Worm (Caenorhabditis elegans) whole organism, young adult: ENCODE measurements around the gene K02E2.7.

ENCODE experiments used
- F57A8.1 ChIP-seq: fragments of 200-800 bp; sonication (Bioruptor generic); optimal IDR thresholded peaks from 2 replicates; lab custom pipeline; 2018; ENCODE audit warnings: mild to moderate bottlenecking, missing genetic modification characterization, moderate library complexity, missing compliant biosample characterization
- Y53F4B.3 ChIP-seq: fragments of 200-800 bp; sonication (Bioruptor generic); IDR thresholded peaks from 2 replicates; pipeline ENCODE4 v1.3.6; 2022; ENCODE audit warnings: missing genetic modification reagents, missing genetic modification characterization, missing compliant biosample characterization
- Y67H2A.10 ChIP-seq: fragments of 200-800 bp; sonication (Bioruptor generic); conservative IDR thresholded peaks from 2 replicates; pipeline ENCODE4 v1.3.6; 2022; ENCODE audit warnings: missing genetic modification reagents, missing genetic modification characterization, missing compliant biosample characterization
- ama-1 ChIP-seq, 3 experiments: fragments of 150-350 bp in 1 of 3; sonication (generic microtip) in 2 of 3; optimal IDR thresholded peaks; 2 replicates each; lab custom pipeline; 2014 to 2018; ENCODE audit warnings: missing biosample characterization in 2 of 3, missing genetic modification characterization in 2 of 3, missing genetic modification reagents in 2 of 3
- ceh-27 ChIP-seq: fragments of 200-800 bp; sonication (Bioruptor generic); optimal IDR thresholded peaks from 2 replicates; lab custom pipeline; 2018; ENCODE audit warnings: mild to moderate bottlenecking, missing genetic modification characterization, moderate library complexity, missing compliant biosample characterization
- egrh-3 ChIP-seq: fragments of 200-800 bp; sonication (Bioruptor generic); IDR thresholded peaks from 2 replicates; pipeline ENCODE4 v1.3.6; 2022; ENCODE audit warnings: missing genetic modification reagents, missing genetic modification characterization, missing compliant biosample characterization
- hlh-26 ChIP-seq: fragments of 200-800 bp; sonication (Bioruptor generic); conservative IDR thresholded peaks from 2 replicates; pipeline ENCODE4 v1.3.6; 2022; ENCODE audit warnings: missing genetic modification reagents, missing genetic modification characterization, missing compliant biosample characterization
- hmg-20 ChIP-seq: fragments of 200-800 bp; sonication (Bioruptor generic); IDR thresholded peaks from 2 replicates; pipeline ENCODE4 v1.3.6; 2022; ENCODE audit warnings: missing genetic modification reagents, missing genetic modification characterization, missing compliant biosample characterization
- hrde-1 ChIP-seq: sonication (generic microtip); optimal IDR thresholded peaks from 2 replicates; lab custom pipeline; 2016; ENCODE audit warnings: missing genetic modification characterization, mild to moderate bottlenecking, missing compliant biosample characterization, moderate library complexity, missing genotype, missing genetic modification reagents, borderline replicate concordance
- lsy-27 ChIP-seq: sonication (generic microtip); optimal IDR thresholded peaks from 2 replicates; lab custom pipeline; 2017; ENCODE audit warnings: missing genetic modification characterization, mild to moderate bottlenecking, missing compliant biosample characterization, antibody characterized with exemption, missing genotype, borderline replicate concordance; ENCODE audit not compliant: insufficient read depth
- nfya-2 ChIP-seq: fragments of 200-800 bp; sonication (Bioruptor generic); IDR thresholded peaks from 2 replicates; pipeline ENCODE4 v1.3.6; 2022; ENCODE audit warnings: missing genetic modification reagents, missing genetic modification characterization, missing compliant biosample characterization
- pha-4 ChIP-seq: fragments of 150-350 bp; sonication (generic microtip); optimal IDR thresholded peaks from 2 replicates; lab custom pipeline; 2014; ENCODE audit warnings: missing biosample characterization, missing genetic modification reagents, missing genetic modification characterization
- somi-1 ChIP-seq: fragments of 200-800 bp; sonication (Bioruptor generic); optimal IDR thresholded peaks from 2 replicates; lab custom pipeline; 2018; ENCODE audit warnings: mild to moderate bottlenecking, missing genetic modification characterization, missing compliant biosample characterization
- ztf-6 ChIP-seq: fragments of 200-800 bp; sonication (Bioruptor generic); IDR thresholded peaks from 2 replicates; pipeline ENCODE4 v1.3.6; 2022; ENCODE audit warnings: missing genetic modification reagents, missing genetic modification characterization, missing compliant biosample characterization

DNA sequence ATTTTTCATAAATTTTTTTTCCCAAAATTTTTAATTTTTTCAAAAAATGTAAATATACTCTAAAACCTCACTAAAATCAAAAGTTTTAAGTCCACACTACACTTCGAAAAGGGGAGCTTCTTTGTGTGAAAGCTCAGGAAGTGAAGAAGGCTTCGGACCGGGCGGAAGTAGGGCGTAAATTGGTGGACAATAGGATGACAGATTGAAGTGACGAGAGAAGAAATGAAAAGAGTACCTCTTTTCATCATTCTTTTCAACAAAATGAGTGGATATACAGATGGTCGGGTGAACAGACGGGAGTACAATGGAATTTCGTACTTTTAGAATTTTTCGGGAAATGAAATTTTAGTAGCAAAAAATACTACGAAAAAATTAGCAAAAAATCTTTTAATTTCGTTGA, 48.0 kb downstream of the K02E2.7 start:
- TF ChIP-seq lsy-27 (no peak), somi-1 (GFP tag; lab: Kevin White, UChicago) (no peak), Y67H2A.10 (GFP tag; lab: Robert Waterston, UW) (no peak), pha-4 (no peak), ama-1 (optimal IDR thresholded peaks at IDR 0.05; lab: Kevin White, UChicago) (no peak), ama-1 (GFP tag; optimal IDR thresholded peaks at IDR 0.05; lab: Kevin White, UChicago) (no peak), F57A8.1 (no peak), ztf-6 (GFP tag; lab: Robert Waterston, UW) (no peak), ceh-27 (GFP tag; lab: Kevin White, UChicago) (no peak), Y53F4B.3 (no peak), nfya-2 (GFP tag; lab: Robert Waterston, UW) (no peak), hlh-26 (GFP tag; lab: Robert Waterston, UW) (no peak), egrh-3 (GFP tag; lab: Robert Waterston, UW) (no peak), hrde-1 (tag; lab: Kevin White, UChicago) (no peak), hmg-20 (GFP tag; lab: Robert Waterston, UW) (no peak)
